Worm (Caenorhabditis elegans) whole organism, mixed stage, embryonic: ENCODE data around the gene zig-4.

Source experiments
- ces-1 ChIP-seq: fragments of 150-350 bp; optimal IDR thresholded peaks from 2 replicates; lab custom pipeline; 2014; ENCODE audit warnings: missing biosample characterization, missing genetic modification reagents, missing genetic modification characterization
- elt-1 ChIP-seq: sonication (generic microtip); optimal IDR thresholded peaks from 2 replicates; lab custom pipeline; 2017; ENCODE audit warnings: missing genetic modification characterization, mild to moderate bottlenecking, missing compliant biosample characterization, antibody characterized with exemption, moderate library complexity, borderline replicate concordance; ENCODE audit not compliant: insufficient read depth
- mab-5 ChIP-seq: fragments of 150-350 bp; optimal IDR thresholded peaks from 2 replicates; lab custom pipeline; 2014; ENCODE audit warnings: missing biosample characterization, missing genetic modification characterization
- mep-1 ChIP-seq: fragments of 150-350 bp; optimal IDR thresholded peaks from 2 replicates; lab custom pipeline; 2017; ENCODE audit warnings: missing biosample characterization, missing genetic modification reagents, missing genetic modification characterization, inconsistent platforms
- nhr-12 ChIP-seq: fragments of 150-350 bp; optimal IDR thresholded peaks from 2 replicates; lab custom pipeline; 2014; ENCODE audit warnings: missing biosample characterization, missing genetic modification characterization
- nhr-28 ChIP-seq: fragments of 150-350 bp; optimal IDR thresholded peaks from 2 replicates; lab custom pipeline; 2014; ENCODE audit warnings: missing biosample characterization, missing genetic modification characterization
- nhr-76 ChIP-seq: sonication (generic microtip); optimal IDR thresholded peaks from 2 replicates; lab custom pipeline; 2017; ENCODE audit warnings: missing biosample characterization, missing genetic modification characterization
- pha-4 ChIP-seq: fragments of 150-350 bp; optimal IDR thresholded peaks from 2 replicates; lab custom pipeline; 2018; ENCODE audit warnings: missing biosample characterization, missing genetic modification reagents, missing genetic modification characterization
- snpc-4 ChIP-seq: fragments of 150-350 bp; optimal IDR thresholded peaks from 2 replicates; lab custom pipeline; 2014; ENCODE audit warnings: missing biosample characterization, missing genetic modification characterization
- unc-39 ChIP-seq: fragments of 150-350 bp; optimal IDR thresholded peaks from 2 replicates; lab custom pipeline; 2014; ENCODE audit warnings: missing biosample characterization, missing genetic modification characterization
- unc-62 ChIP-seq: fragments of 150-350 bp; optimal IDR thresholded peaks from 2 replicates; lab custom pipeline; 2014; ENCODE audit warnings: missing biosample characterization, missing genetic modification reagents, missing genetic modification characterization
- ztf-11 ChIP-seq: fragments of 150-350 bp; optimal IDR thresholded peaks from 2 replicates; lab custom pipeline; 2014; ENCODE audit warnings: missing biosample characterization, missing genetic modification characterization

ce11 chrX:7902976-7903375 is 22.3 kb upstream of the zig-4 start, which contains the start of gene C39D10.11:
- TF ChIP-seq ces-1 (GFP tag; lab: Kevin White, UChicago) (no peak), ztf-11 (tag; lab: Kevin White, UChicago) (no peak), nhr-28 (tag; lab: Kevin White, UChicago) (no peak), elt-1 (tag; lab: Kevin White, UChicago) (no peak), mab-5 (tag; lab: Kevin White, UChicago) (no peak), snpc-4 (no peak), nhr-12 (no peak), nhr-76 (no peak), unc-39 (tag; lab: Kevin White, UChicago) (no peak), pha-4 (tag; lab: Kevin White, UChicago) (no peak), mep-1 (tag; lab: Kevin White, UChicago) (no peak), unc-62 (GFP tag; lab: Kevin White, UChicago) (no peak)
